Fruit fly (Drosophila melanogaster): Measurements from ENCODE around the gene bif.

bif gene

DNA sequence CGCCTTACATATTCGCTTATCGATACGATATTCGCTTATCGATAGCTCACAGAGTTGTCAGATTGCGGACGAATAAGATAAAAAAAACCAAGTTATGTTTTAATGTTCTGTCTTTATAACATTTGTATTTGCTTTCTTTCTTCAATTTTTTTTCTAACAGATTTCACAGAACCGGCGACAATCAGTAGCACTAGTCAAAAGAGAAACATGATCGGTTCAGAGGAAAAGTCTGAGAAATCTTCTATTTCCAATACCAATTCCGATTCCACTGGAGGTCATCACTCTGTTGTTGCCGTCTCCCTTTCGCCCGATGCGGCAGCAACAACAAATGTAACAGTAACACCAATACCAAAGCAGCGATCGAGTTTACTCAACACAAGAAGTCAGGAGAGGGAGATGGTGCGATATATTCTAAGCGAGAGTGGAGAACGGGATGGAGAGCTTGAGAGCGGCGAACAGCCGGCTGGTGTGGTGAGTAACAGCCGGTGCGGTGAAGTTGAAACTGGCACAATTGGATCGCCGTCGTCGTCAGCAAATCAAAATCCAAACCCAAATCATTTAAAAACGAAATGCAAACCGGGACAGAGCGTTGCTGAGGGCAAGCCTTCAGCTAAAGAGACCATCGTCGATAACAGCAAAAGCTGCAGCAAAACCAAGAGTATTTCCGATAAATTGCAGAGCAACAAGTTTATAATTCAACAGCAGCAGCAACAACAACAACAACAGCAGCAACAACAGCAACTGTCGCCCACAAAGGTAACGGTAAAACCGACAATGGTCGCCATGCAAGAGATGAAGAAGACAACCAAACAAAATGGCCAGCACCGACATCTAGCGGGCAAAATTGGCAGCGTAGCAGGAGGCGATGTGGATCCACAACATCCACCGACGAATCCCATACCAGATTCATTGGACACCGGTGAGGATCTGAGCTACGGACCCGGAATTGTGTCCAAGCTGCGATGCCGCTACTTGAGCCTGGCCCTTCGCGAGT lies 3.1 kb downstream of the bif start (continued):
- TF ChIP-seq CG4854 (GFP tag; optimal IDR thresholded peaks at IDR 0.05) = peak; percentile 38
- TF ChIP-seq CG12236 (GFP tag; optimal IDR thresholded peaks at IDR 0.05) = peak; percentile 34
- TF ChIP-seq aop (GFP tag; IDR thresholded peaks at IDR 0.05) = no peak
- peak; percentile 76 for TF ChIP-seq grau (tag; optimal IDR thresholded peaks at IDR 0.05)
- TF ChIP-seq MTF-1 (GFP tag; optimal IDR thresholded peaks at IDR 0.05; ENCODE audit: borderline replicate concordance) = no peak
- TF ChIP-seq CG9932 (GFP tag; IDR thresholded peaks at IDR 0.05) = peak; percentile 75
- TF ChIP-seq Meics (GFP tag; optimal IDR thresholded peaks at IDR 0.05) = peak; percentile 65
- TF ChIP-seq phol (tag; optimal IDR thresholded peaks at IDR 0.05) = peak; percentile 60
- peak; percentile 62 for TF ChIP-seq pum (GFP tag; optimal IDR thresholded peaks at IDR 0.05)
- TF ChIP-seq CG18476 (GFP tag; optimal IDR thresholded peaks at IDR 0.05) = peak; percentile 21
- no peak for TF ChIP-seq prd (optimal IDR thresholded peaks at IDR 0.05)
- peak; percentile 55 for TF ChIP-seq prd (GFP tag; IDR thresholded peaks at IDR 0.05)
- no peak for TF ChIP-seq CG31224 (GFP tag; IDR thresholded peaks at IDR 0.05)
- TF ChIP-seq CG14860 (GFP tag; IDR thresholded peaks at IDR 0.05; ENCODE audit: partially characterized antibody) = no peak
- 0 out of 2 replicates have a peak, but pooled peaks have one; percentile 22 for TF ChIP-seq Awh (GFP tag; IDR thresholded peaks at IDR 0.05)
- no peak for TF ChIP-seq Poxn (GFP tag; IDR thresholded peaks at IDR 0.05)
- no peak for TF ChIP-seq CG14667 (GFP tag; IDR thresholded peaks at IDR 0.05)
- no peak for TF ChIP-seq sim (GFP tag; IDR thresholded peaks at IDR 0.05)
- TF ChIP-seq dpn (GFP tag; optimal IDR thresholded peaks at IDR 0.05) = peak; percentile 69 to 75
- peak; percentile 52 to 62 for TF ChIP-seq bsh (GFP tag; optimal IDR thresholded peaks at IDR 0.05)
- peak; percentile 95 for TF ChIP-seq ftz-f1 (GFP tag; optimal IDR thresholded peaks at IDR 0.05)
- peak; percentile 44 for TF ChIP-seq fd3F (GFP tag; optimal IDR thresholded peaks at IDR 0.05)
- TF ChIP-seq CG12744 (GFP tag; optimal IDR thresholded peaks at IDR 0.05) = peak; percentile 25
- TF ChIP-seq HLH4C (GFP tag; IDR thresholded peaks at IDR 0.05; ENCODE audit: partially characterized antibody) = peak; percentile 40; the same call in 2 of the 3 replicates
- no peak for TF ChIP-seq GATAe (GFP tag; conservative IDR thresholded peaks at IDR 0.05)
- peak; percentile 32 for TF ChIP-seq cwo (GFP tag; optimal IDR thresholded peaks at IDR 0.05)
- peak; percentile 17 for TF ChIP-seq Elba2 (GFP tag; optimal IDR thresholded peaks at IDR 0.05)
- TF ChIP-seq CkIIα-i1 (GFP tag; IDR thresholded peaks at IDR 0.05) = no peak
- TF ChIP-seq Lim3 (GFP tag; IDR thresholded peaks at IDR 0.05) = no peak
- peak; percentile 55 for TF ChIP-seq CG16863 (GFP tag; optimal IDR thresholded peaks at IDR 0.05)
- peak; percentile 71 for TF ChIP-seq NfI (GFP tag; optimal IDR thresholded peaks at IDR 0.05)
- no peak for TF ChIP-seq CG17612 (GFP tag; IDR thresholded peaks at IDR 0.05)
- peak; percentile 9; the same call in 1 of the 2 replicates for TF ChIP-seq onecut (GFP tag; IDR thresholded peaks at IDR 0.05)
- peak; percentile 93 for TF ChIP-seq Med (GFP tag)
- TF ChIP-seq CG6683 (GFP tag; optimal IDR thresholded peaks at IDR 0.05) = peak; percentile 36
- TF ChIP-seq Spps (tag; optimal IDR thresholded peaks at IDR 0.05) = no peak
- peak; percentile 94 for TF ChIP-seq cg (GFP tag; optimal IDR thresholded peaks at IDR 0.05)
- peak; percentile 36; the same call in 1 of the 3 replicates for TF ChIP-seq B-H1 (GFP tag; IDR thresholded peaks at IDR 0.05)
- peak; percentile 50 for TF ChIP-seq CG4424 (GFP tag; optimal IDR thresholded peaks at IDR 0.05)
- peak; percentile 71 for TF ChIP-seq CG18599 (GFP tag; optimal IDR thresholded peaks at IDR 0.05)
- TF ChIP-seq CG7963 (GFP tag; IDR thresholded peaks at IDR 0.05; ENCODE audit: partially characterized antibody) = no peak
- peak; percentile 63 for TF ChIP-seq CG7987 (GFP tag; optimal IDR thresholded peaks at IDR 0.05)
- peak; percentile 24 for TF ChIP-seq wek (GFP tag; optimal IDR thresholded peaks at IDR 0.05)
- TF ChIP-seq stwl (tag; optimal IDR thresholded peaks at IDR 0.05) = peak; percentile 19
- TF ChIP-seq bab2 (GFP tag; optimal IDR thresholded peaks at IDR 0.05) = peak; percentile 69
- TF ChIP-seq CG6765 (GFP tag; optimal IDR thresholded peaks at IDR 0.05) = peak; percentile 1
- TF ChIP-seq Gsc (GFP tag; IDR thresholded peaks at IDR 0.05) = no peak
- TF ChIP-seq NC2α (GFP tag; optimal IDR thresholded peaks at IDR 0.05) = peak; percentile 20

All from whole organism, embryonic.